Worm (Caenorhabditis elegans) whole organism, dauer: ENCODE measurements around the gene sdc-2.

ENCODE experiments used
- unc-62 ChIP-seq: sonication (generic microtip); optimal IDR thresholded peaks from 2 replicates; lab custom pipeline; 2017; ENCODE audit warnings: missing biosample characterization, missing genetic modification reagents, missing genetic modification characterization

The sdc-2 gene

DNA sequence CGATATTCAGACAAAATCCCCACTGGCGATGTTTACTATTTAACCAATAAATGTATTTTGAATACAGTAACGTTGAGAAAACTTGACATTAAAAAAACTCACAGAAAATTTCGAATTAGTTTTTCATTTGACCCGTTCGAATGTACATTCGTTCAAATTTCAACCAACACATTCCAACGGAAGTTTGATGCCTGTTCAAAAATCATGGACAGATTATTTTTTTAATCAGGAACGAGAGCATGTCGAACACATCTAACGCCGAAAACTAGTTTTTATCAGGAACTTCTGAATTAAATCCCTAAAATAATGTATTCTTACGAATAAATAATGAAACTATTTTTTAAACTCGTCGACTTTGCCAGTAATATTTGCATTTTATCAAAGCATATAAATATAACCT is 19.2 kb downstream of the sdc-2 start:
- TF ChIP-seq unc-62 (GFP tag; lab: Kevin White, UChicago), result no peak

DNA sequence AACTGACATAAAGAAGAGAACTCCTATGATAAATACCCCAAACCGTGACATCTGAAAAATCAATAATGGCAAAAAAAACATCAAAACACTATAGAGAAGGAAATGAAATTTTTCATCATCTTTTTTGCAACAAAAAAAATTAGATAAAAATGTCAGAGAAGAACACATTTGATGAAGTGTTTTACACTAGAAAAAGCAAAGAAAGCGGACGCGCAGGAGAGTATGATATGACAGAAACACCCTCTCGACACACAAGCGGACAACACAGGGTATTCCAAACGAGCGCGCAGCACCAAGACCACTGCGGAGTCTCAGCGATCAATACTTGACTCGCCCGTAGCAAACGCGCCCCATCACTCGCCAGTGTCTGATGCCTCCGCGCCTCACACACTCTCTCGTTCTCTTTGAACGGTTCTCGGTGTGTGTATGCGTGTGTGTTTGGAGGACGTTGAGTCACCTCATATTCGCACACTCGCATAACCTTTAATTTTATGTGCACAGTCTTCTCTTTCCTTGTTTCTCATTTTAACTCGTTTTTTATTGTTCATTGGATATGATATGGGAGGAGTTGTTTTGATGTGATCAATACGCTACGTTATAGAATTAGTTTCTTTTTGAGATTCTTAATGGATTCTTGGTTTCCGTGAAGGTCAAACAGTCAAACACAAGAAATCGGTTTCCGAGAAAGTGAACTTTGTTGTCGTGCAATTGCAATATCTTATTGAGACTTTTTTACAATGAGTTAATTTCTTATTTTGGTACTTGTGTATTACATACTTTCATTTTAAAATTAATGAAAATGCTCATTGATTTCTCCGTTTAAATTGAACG is 24.2 kb downstream of the sdc-2 start, which contains the start of gene selt-1.1:
TSS of gene selt-1.1 (minus strand) at position 51 of the 831 bp plus-strand sequence.
- TF ChIP-seq unc-62 (GFP tag; lab: Kevin White, UChicago), result no peak

DNA sequence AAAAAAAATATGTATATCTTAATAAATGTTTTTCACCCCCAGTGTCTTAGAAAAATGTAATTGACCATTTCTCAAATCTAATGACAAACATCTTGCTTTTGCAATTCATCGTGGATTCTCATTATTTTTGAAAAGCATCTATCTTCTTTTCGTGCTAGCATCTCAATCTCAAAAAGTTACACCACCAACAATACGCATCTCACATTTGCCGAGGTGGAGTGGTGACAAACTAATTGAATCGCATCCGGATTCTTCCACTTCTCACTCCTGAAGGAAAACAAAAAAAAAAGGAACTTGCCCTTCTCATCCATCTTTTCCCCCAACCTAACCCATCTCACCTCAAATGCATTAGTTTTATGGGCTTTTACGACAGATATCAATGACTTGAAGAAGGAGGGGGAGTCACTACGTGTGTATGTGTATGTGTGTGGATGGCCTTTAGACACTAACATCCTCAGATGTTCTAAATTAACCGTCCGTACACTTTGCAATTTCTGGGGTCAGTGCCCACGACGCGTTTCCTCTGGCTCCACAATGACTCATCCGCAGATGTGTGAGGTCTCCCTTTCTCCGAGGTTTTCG is 25.0 kb downstream of the sdc-2 start:
- TF ChIP-seq unc-62 (GFP tag; lab: Kevin White, UChicago), result no peak

DNA sequence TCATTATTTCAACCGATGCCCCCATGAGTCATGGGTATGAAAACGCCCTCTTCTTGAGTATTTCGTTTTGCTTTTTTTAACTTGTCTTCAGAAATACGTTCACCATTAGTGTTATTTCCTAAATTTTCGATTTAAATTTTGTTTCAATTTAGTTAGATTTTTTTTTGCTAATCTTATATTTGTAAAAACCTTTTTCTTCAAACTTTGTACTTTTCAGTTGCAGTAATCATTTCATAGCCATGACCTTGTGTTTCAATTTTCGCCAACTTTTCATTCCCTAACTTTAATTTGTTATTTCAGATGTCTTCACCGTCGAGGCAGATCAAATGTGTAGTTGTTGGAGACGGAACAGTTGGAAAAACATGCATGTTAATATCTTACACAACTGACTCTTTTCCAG is 25.8 kb downstream of the sdc-2 start, which contains the start of gene mig-2:
TSS of gene mig-2 (plus strand) at position 301 of the 400 bp plus-strand sequence.
- TF ChIP-seq unc-62 (GFP tag; lab: Kevin White, UChicago), result no peak

DNA sequence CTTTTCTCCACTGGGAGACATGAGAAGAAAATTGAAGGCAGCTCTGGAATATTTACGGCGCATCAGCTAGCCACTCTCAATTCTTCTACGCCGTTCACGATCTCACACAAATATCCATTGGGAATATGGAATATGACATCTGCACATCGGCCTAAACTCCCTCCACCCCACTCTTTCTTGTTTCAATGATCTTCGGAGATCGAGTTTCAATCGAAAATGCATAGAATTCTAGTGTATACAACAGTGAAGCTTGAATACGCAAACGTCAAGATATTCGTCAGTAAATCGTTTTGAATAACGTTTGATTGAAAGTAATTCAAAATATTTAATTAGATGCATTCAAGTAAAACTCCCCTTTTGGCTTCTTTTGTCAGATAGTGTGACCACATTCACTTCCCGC is 29.3 kb downstream of the sdc-2 start:
- no peak for TF ChIP-seq unc-62 (GFP tag; lab: Kevin White, UChicago)

DNA sequence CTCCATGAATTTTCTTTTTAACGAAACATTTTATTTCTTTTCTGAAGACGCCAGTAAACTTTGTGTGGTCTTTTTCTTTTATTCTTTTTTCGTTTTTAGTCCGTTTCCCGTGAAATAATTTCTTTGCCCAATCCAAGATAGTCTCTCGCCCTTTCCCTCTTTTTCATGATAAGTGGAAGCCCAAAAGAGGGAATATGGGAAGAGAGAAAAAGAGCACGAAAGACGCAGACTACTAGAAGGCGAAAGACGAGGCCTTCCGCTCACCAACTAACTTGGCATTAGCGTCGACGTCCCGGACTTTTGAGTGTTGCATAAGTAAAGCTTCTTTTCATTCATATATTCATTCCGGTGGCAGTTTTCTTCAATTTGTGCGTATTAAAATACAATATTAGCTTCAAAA is 30.4 kb downstream of the sdc-2 start:
- TF ChIP-seq unc-62 (GFP tag; lab: Kevin White, UChicago), result no peak

DNA sequence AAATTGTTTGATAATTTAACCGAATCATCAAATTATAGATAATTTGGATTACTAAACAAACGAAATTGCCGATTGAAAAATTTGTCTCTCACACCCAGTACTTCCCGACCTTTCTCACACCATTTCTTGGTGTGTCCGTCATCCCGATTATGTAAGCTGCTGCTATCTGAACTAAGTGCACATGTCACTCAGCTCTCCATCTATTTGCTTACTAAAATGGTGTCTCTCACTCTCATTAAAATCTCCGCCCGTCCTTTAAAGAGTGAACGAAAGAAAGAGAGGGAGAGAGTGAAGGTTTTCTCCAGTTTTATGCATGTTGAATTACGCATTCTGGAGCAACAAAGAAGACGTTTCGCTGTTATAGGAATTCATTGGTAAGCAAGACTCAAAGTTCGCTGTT is 32.0 kb downstream of the sdc-2 start:
- TF ChIP-seq unc-62 (GFP tag; lab: Kevin White, UChicago), result no peak

DNA sequence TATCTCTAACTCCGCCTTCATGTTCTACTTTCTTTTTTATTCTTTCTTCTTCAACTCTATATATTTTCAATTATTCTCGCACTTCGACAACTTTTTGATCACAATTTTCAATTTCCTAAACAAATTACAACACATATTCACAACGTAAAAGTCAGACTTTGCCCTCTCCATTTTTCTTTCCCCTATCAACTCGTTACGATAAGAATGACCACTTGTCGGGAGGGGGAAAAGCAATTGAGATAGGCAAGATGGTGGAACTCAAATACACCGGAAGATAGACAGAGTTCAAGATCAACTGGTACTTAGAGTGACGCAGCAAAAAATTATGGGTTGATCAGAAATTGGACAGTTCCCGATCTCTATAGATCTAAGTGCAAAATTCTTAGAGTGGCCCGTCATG is 32.5 kb downstream of the sdc-2 start:
- no peak for TF ChIP-seq unc-62 (GFP tag; lab: Kevin White, UChicago)

DNA sequence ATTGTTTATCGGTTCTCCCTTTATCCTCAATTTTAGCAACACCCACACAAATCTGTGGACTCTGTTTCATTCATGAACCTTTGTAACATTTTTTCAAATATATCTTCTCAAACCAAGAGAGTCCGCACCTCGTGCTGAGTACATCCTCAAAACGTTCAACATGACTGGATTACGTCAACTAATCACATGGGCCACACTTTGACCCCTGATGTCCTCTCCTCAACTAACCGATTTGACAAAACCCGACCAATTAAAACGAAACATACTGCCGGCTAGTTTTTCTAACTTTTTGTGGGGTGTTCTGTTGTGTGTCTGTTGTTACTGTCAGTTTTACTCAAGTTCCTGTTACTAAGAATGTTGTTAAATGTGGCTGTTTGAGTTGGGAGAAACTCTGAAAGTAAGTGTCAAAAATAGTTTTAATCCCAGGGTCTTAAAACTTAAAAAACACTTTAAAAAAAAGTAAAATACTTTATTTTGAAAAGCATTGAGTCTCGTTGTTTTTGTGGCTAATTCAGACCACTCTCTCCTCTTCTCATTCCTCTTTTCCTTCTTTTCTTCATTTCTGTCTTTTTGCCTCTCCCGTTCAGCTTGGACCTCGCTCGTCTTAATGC is 33.1 kb downstream of the sdc-2 start:
- TF ChIP-seq unc-62 (GFP tag; lab: Kevin White, UChicago), result no peak

DNA sequence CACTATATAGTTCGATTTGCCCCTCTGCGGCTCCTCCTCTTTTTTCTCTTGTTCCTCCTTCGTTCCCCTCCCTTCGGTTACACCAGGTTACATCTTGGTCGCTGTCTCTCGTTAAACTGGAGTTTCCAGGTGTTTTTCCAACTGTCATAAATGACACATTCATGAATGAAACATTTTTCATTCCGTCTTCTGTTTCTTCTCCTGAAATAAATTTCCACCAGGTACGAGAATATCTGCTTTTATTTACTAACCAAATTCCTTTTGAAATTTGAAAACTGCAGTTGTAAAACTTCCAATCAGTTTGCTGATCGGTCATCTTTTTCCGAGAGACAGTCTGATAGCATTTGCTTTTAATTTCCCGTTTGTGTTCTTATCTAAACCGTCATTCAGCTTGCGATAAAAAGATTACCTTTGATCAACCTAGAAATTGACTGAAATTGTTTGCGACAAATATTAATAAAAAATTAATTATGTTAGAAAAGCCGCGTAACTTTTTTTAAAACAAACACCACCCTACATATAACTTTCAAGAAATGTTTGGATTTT is 33.8 kb downstream of the sdc-2 start, which contains the start of gene C35C5.10:
TSS of gene C35C5.10 (plus strand) at position 51 of the 546 bp plus-strand sequence.
- TF ChIP-seq unc-62 (GFP tag; lab: Kevin White, UChicago), result no peak

DNA sequence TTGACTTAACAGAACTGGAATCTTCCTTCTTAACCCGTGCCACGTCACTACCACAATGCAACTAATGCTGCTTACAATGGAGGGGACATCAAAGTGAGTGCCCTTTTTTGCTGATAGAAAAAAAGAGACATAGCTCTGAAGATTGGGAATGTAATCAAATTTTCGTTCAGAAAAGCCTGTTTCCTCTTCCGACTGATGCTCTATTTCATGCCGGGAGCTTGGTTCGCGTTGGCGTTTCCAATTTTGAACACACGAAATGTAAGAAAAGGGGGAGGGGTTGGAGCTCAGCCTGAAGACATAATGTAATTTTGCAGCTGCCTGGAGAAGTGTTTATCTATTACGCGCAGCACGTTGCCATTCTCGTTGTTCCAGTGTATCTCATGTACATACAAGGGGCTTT is 35.6 kb downstream of the sdc-2 start:
- TF ChIP-seq unc-62 (GFP tag; lab: Kevin White, UChicago), result no peak

DNA sequence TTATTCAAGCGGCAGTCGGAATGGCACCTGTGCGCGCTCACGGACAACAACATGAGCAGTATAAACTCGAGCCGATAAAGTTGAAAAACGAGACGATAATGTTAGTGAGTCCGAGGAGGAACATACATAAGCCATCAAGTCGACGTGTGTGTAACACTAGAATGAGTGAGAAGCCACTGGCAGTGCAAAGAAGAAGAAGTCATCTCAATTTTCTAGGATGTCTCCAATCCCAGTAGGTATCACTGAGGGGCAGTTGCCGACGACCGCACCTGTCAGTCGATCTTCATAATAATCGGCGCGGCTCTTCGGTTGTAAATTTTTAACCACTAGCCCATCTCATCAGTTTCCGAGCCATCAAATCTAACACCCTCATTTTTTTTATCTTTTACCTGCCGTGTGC is 37.6 kb downstream of the sdc-2 start:
- TF ChIP-seq unc-62 (GFP tag; lab: Kevin White, UChicago), result no peak

DNA sequence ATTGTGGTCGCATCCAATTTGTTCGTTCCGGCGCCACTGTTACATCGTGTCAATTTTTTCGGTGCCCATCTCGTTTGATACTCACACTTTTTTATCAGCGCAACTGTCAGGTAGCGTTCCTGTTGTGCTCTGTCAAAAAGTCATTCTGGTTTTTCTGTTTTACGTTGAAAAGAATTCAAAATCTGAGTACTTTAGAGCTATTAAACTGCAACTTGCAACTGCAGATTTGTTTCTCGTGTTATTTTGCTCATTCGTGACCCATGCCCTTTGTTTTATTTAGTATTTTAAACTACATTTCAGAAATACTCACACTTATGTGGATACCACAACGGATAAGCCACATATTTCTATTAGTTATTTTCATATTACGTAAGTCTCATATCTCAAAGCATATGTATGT is 38.1 kb downstream of the sdc-2 start, which contains the start of gene lev-8:
TSS of gene lev-8 (plus strand) at position 301 of the 400 bp plus-strand sequence.
- no peak for TF ChIP-seq unc-62 (GFP tag; lab: Kevin White, UChicago)

DNA sequence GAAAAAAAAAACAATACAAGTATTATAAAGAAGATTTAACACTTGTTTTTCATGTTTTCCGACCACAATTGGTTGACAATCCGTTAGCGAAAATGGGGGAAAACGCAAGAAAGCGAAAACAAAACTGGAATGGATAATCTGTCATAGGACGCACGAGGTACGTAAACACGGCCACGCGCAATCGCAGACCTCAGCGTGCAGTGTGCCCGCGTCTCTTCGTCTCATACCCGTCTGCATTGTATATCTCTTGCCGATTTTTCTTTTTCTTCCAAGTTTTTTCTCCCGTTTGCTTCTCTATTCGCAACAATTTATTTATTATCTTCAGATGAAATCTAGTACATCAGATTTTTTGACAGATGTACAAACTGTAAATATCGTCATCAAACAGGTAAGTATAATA is 41.2 kb downstream of the sdc-2 start, which contains the start of gene trpp-9:
TSS of gene trpp-9 (plus strand) at position 261 of the 400 bp plus-strand sequence.
- TF ChIP-seq unc-62 (GFP tag; lab: Kevin White, UChicago), result no peak

DNA sequence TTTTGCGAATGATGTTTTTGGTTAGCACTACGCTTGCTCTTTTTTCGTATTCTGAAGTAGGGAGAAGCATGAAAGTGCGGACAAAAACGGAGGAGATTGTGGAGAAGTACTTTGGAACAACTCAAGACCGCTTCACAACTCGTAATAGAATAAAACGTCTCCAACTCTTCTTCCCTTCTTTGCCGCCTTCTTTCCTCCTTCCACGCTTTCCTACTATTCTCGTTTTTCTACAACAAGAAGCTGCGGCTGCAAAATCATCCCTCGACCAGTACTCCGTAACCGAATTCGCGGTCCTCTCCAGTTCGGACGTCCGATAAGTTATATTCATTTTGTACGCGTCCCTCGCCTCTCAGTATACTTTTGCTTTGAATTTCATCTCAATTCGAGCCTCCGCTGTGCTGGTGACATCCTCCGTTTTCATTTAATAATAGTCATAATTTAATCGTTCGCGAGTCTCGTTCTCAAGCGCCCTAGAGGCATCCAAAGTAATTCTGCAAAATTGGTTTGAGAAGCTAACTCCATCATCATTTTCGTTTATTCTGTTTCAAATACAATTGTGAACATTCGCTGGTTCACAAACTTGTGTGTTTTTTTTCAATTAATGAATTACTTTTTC is 47.3 kb downstream of the sdc-2 start:
- TF ChIP-seq unc-62 (GFP tag; lab: Kevin White, UChicago), result no peak
